Fruit fly (Drosophila melanogaster) whole organism, embryonic: ENCODE results near the gene CG44037.

Experiments used
- Ada2b ChIP-seq: fragments of 200-800 bp; sonication (Bioruptor generic); IDR thresholded peaks from 2 replicates; pipeline ENCODE4 v1.3.6; 2022; ENCODE audit warnings: missing biosample characterization, missing genetic modification characterization
- Blimp-1 ChIP-seq: fragments of 200-800 bp; sonication (Bioruptor generic); optimal IDR thresholded peaks from 3 replicates; lab custom pipeline; 2018; ENCODE audit warnings: missing biosample characterization, missing genetic modification characterization, mild to moderate bottlenecking, moderate library complexity, missing genetic modification reagents
- CG10267 ChIP-seq: fragments of 200-800 bp; sonication (Bioruptor generic); optimal IDR thresholded peaks from 2 replicates; lab custom pipeline; 2018; ENCODE audit warnings: missing biosample characterization, mild to moderate bottlenecking, missing genetic modification characterization, moderate library complexity
- CG12071 ChIP-seq: fragments of 200-800 bp; sonication (Bioruptor generic); optimal IDR thresholded peaks from 3 replicates; lab custom pipeline; 2018; ENCODE audit warnings: missing biosample characterization, mild to moderate bottlenecking, missing genetic modification characterization
- CG12219 ChIP-seq: fragments of 200-800 bp; sonication (Bioruptor generic); optimal IDR thresholded peaks from 3 replicates; lab custom pipeline; 2018; ENCODE audit warnings: missing biosample characterization, mild to moderate bottlenecking, missing genetic modification characterization
- CG1233 ChIP-seq: fragments of 200-800 bp; sonication (Bioruptor generic); optimal IDR thresholded peaks from 4 replicates; lab custom pipeline; 2018; ENCODE audit warnings: missing biosample characterization, mild to moderate bottlenecking, missing genetic modification characterization
- CG13123 ChIP-seq: fragments of 200-800 bp; sonication (Bioruptor generic); optimal IDR thresholded peaks from 2 replicates; lab custom pipeline; 2016; ENCODE audit warnings: missing biosample characterization, missing genetic modification characterization
- CG13296 ChIP-seq: fragments of 200-800 bp; sonication (Bioruptor generic); optimal IDR thresholded peaks from 3 replicates; lab custom pipeline; 2018; ENCODE audit warnings: missing biosample characterization, mild to moderate bottlenecking, missing genetic modification characterization
- CG15696 ChIP-seq: fragments of 200-800 bp; sonication (Bioruptor generic); optimal IDR thresholded peaks from 2 replicates; lab custom pipeline; 2019; ENCODE audit warnings: missing biosample characterization, mild to moderate bottlenecking, missing genetic modification characterization, moderate library complexity
- CG1602 ChIP-seq: fragments of 200-800 bp; sonication (Bioruptor generic); optimal IDR thresholded peaks from 3 replicates; lab custom pipeline; 2016; ENCODE audit warnings: missing biosample characterization, missing genetic modification characterization
- CG1603 ChIP-seq: fragments of 200-800 bp; sonication (Bioruptor generic); optimal IDR thresholded peaks from 2 replicates; lab custom pipeline; 2019; ENCODE audit warnings: missing biosample characterization, mild to moderate bottlenecking, missing genetic modification characterization, moderate library complexity
- CG2120 ChIP-seq: fragments of 200-800 bp; sonication (Bioruptor generic); optimal IDR thresholded peaks from 3 replicates; lab custom pipeline; 2016; ENCODE audit warnings: missing biosample characterization, missing genetic modification characterization
- CG33213 ChIP-seq: fragments of 200-800 bp; sonication (Bioruptor generic); optimal IDR thresholded peaks from 3 replicates; lab custom pipeline; 2016; ENCODE audit warnings: missing biosample characterization, missing genetic modification characterization
- CG34422 ChIP-seq: fragments of 200-800 bp; sonication (Bioruptor generic); IDR thresholded peaks from 3 replicates; pipeline ENCODE4 v1.3.6; 2022; ENCODE audit warnings: missing biosample characterization, missing genetic modification characterization
- CG4424 ChIP-seq: fragments of 200-800 bp; sonication (Bioruptor generic); optimal IDR thresholded peaks from 3 replicates; lab custom pipeline; 2016; ENCODE audit warnings: missing biosample characterization, missing genetic modification characterization
- CG4617 ChIP-seq: fragments of 200-800 bp; sonication (Bioruptor generic); optimal IDR thresholded peaks from 3 replicates; lab custom pipeline; 2016; ENCODE audit warnings: missing biosample characterization, missing genetic modification characterization, borderline replicate concordance
- CG7372 ChIP-seq: fragments of 200-800 bp; sonication (Bioruptor generic); IDR thresholded peaks from 2 replicates; pipeline ENCODE4 v1.3.6; 2022; ENCODE audit warnings: missing biosample characterization, missing genetic modification characterization
- D ChIP-seq, 2 experiments: fragments of 200-800 bp in 1 of 2; fragments of >200 bp in 1 of 2; sonication (Bioruptor generic) in 1 of 2; optimal IDR thresholded peaks; 2 replicates in 1 of 2; 3 replicates in 1 of 2; lab custom pipeline; 2017; ENCODE audit warnings: mild to moderate bottlenecking in 1 of 2, missing biosample characterization in 1 of 2, missing genetic modification characterization in 1 of 2, missing genetic modification reagents in 1 of 2
- H15 ChIP-seq: fragments of 200-800 bp; sonication (Bioruptor generic); IDR thresholded peaks from 3 replicates; pipeline ENCODE4 v1.3.6; 2022; ENCODE audit warnings: missing biosample characterization, missing genetic modification characterization
- Kr ChIP-seq: fragments of 200-800 bp; sonication (Bioruptor generic); optimal IDR thresholded peaks from 2 replicates; lab custom pipeline; 2017; ENCODE audit warnings: missing biosample characterization, mild to moderate bottlenecking, missing genetic modification characterization
- Mes4 ChIP-seq: fragments of 200-800 bp; sonication (Bioruptor generic); optimal IDR thresholded peaks from 2 replicates; lab custom pipeline; 2016; ENCODE audit warnings: missing biosample characterization, missing genetic modification characterization
- Opbp ChIP-seq: fragments of 200-800 bp; sonication (Bioruptor generic); IDR thresholded peaks from 3 replicates; pipeline ENCODE4 v1.3.6; 2022; ENCODE audit warnings: missing biosample characterization, missing genetic modification characterization; ENCODE audit not compliant: partially characterized antibody
- Poxn ChIP-seq: fragments of 200-800 bp; sonication (Bioruptor generic); IDR thresholded peaks from 2 replicates; pipeline ENCODE4 v1.3.6; 2022; ENCODE audit warnings: missing biosample characterization, missing genetic modification characterization
- Rfx ChIP-seq: fragments of 200-800 bp; sonication (Bioruptor generic); IDR thresholded peaks from 2 replicates; pipeline ENCODE4 v1.3.6; 2022; ENCODE audit warnings: missing biosample characterization, missing genetic modification characterization
- Spps ChIP-seq: fragments of 200-800 bp; sonication (Bioruptor generic); optimal IDR thresholded peaks from 2 replicates; lab custom pipeline; 2018; ENCODE audit warnings: missing biosample characterization, mild to moderate bottlenecking, missing genetic modification characterization
- cad ChIP-seq: fragments of >200 bp; optimal IDR thresholded peaks from 2 replicates; lab custom pipeline; 2017; ENCODE audit warnings: missing biosample characterization, missing genetic modification characterization
- gem ChIP-seq: fragments of 200-800 bp; sonication (Bioruptor generic); optimal IDR thresholded peaks from 2 replicates; lab custom pipeline; 2019; ENCODE audit warnings: missing biosample characterization, mild to moderate bottlenecking, missing genetic modification characterization, moderate library complexity
- gsb-n ChIP-seq: fragments of 200-800 bp; sonication (Bioruptor generic); optimal IDR thresholded peaks from 3 replicates; lab custom pipeline; 2018; ENCODE audit warnings: missing biosample characterization, mild to moderate bottlenecking, missing genetic modification characterization
- inv ChIP-seq: fragments of 200-800 bp; sonication (Bioruptor generic); IDR thresholded peaks from 2 replicates; pipeline ENCODE4 v1.3.6; 2022; ENCODE audit warnings: missing biosample characterization, missing genetic modification characterization; ENCODE audit not compliant: partially characterized antibody
- lola ChIP-seq, 3 experiments: fragments of >200 bp in 2 of 3; fragments of 200-800 bp in 1 of 3; sonication (Bioruptor generic) in 1 of 3; optimal IDR thresholded peaks; 2 replicates each; lab custom pipeline; 2017 to 2019; ENCODE audit warnings: missing biosample characterization in 3 of 3, missing genetic modification characterization in 3 of 3, mild to moderate bottlenecking in 1 of 3, moderate library complexity in 1 of 3
- otp ChIP-seq: fragments of 200-800 bp; sonication (Bioruptor generic); IDR thresholded peaks from 3 replicates; pipeline ENCODE4, ENCODE4 v1.3.6; 2022; ENCODE audit warnings: missing biosample characterization, missing genetic modification characterization
- phol ChIP-seq: fragments of 200-800 bp; sonication (Bioruptor generic); optimal IDR thresholded peaks from 3 replicates; lab custom pipeline; 2018; ENCODE audit warnings: missing biosample characterization, mild to moderate bottlenecking, missing genetic modification characterization, moderate library complexity
- schlank ChIP-seq: fragments of 200-800 bp; sonication (Bioruptor generic); optimal IDR thresholded peaks from 2 replicates; lab custom pipeline; 2018; ENCODE audit warnings: missing biosample characterization, mild to moderate bottlenecking, missing genetic modification characterization
- tll ChIP-seq, 2 experiments: fragments of 200-800 bp in 1 of 2; fragments of >200 bp in 1 of 2; sonication (Bioruptor generic) in 1 of 2; optimal IDR thresholded peaks; 2 replicates each; lab custom pipeline; 2017 to 2019; ENCODE audit warnings: missing biosample characterization in 2 of 2, missing genetic modification characterization in 2 of 2, mild to moderate bottlenecking in 1 of 2, moderate library complexity in 1 of 2
- z ChIP-seq: fragments of 200-800 bp; sonication (Bioruptor generic); IDR thresholded peaks from 3 replicates; pipeline ENCODE4 v1.3.6; 2022; ENCODE audit warnings: missing biosample characterization, missing genetic modification characterization
- zen ChIP-seq: fragments of 200-800 bp; sonication (Bioruptor generic); optimal IDR thresholded peaks from 3 replicates; lab custom pipeline; 2018; ENCODE audit warnings: missing biosample characterization, mild to moderate bottlenecking, missing genetic modification characterization, moderate library complexity
- zfh2 ChIP-seq: fragments of 200-800 bp; sonication (Bioruptor generic); optimal IDR thresholded peaks from 2 replicates; lab custom pipeline; 2016; ENCODE audit warnings: missing biosample characterization, missing genetic modification characterization

The CG44037 gene

dm6 chr3R:12244468-12245060, 14.0 kb upstream of the CG44037 start (continued):
- TF ChIP-seq Opbp (GFP tag; lab: Robert Waterston, UW) = 0 out of 3 replicates have a peak, but pooled peaks have one; percentile 10
- TF ChIP-seq CG15696 = no peak
- no peak for TF ChIP-seq Mes4 (GFP tag; lab: Kevin White, UChicago)
- TF ChIP-seq CG2120 (GFP tag; lab: Kevin White, UChicago) = no peak
- TF ChIP-seq Rfx (GFP tag; lab: Robert Waterston, UW) = 0 out of 2 replicates have a peak, but pooled peaks have one; percentile 9
- TF ChIP-seq gsb-n (tag; lab: Kevin White, UChicago) = peak; percentile 13
- TF ChIP-seq CG4617 = no peak
- TF ChIP-seq CG1603 = peak; percentile 10
- TF ChIP-seq schlank (tag; lab: Kevin White, UChicago) = no peak
- TF ChIP-seq z (GFP tag; lab: Robert Waterston, UW) = peak; percentile 99
- no peak; the same call in 1 of the 2 replicates for TF ChIP-seq inv (GFP tag; lab: Robert Waterston, UW)
- TF ChIP-seq CG34422 (GFP tag; lab: Robert Waterston, UW) = no peak
- TF ChIP-seq, all 482 proteins: peak for 41

dm6 chr3R:12248243-12248642, 10.3 kb upstream of the CG44037 start:
- TF ChIP-seq CG10267 = no peak
- TF ChIP-seq CG4424 (GFP tag; lab: Kevin White, UChicago) = no peak
- peak; percentile 5 for TF ChIP-seq Kr
- TF ChIP-seq zen (tag; lab: Kevin White, UChicago) = peak; percentile 61
- TF ChIP-seq phol (tag; lab: Kevin White, UChicago) = no peak
- TF ChIP-seq tll (GFP tag; optimal IDR thresholded peaks at IDR 0.05; lab: Kevin White, UChicago) = peak in 1 of 2 experiments; percentile 93
- no peak for TF ChIP-seq gem (tag; lab: Kevin White, UChicago)
- TF ChIP-seq zfh2 (GFP tag; lab: Kevin White, UChicago) = no peak
- no peak for TF ChIP-seq CG13123 (GFP tag; lab: Kevin White, UChicago)
- TF ChIP-seq lola (GFP tag; optimal IDR thresholded peaks at IDR 0.05; lab: Kevin White, UChicago) = no peak
- TF ChIP-seq CG33213 (GFP tag; lab: Kevin White, UChicago) = no peak
- TF ChIP-seq CG12071 (GFP tag; lab: Kevin White, UChicago) = no peak
- TF ChIP-seq CG13296 (GFP tag; lab: Kevin White, UChicago) = no peak
- TF ChIP-seq Ada2b (GFP tag; lab: Robert Waterston, UW) = no peak
- TF ChIP-seq CG1602 = no peak
- peak; percentile 83 for TF ChIP-seq cad (GFP tag; lab: Kevin White, UChicago)
- no peak for TF ChIP-seq Poxn (GFP tag; lab: Robert Waterston, UW)
- TF ChIP-seq CG12219 = no peak
- TF ChIP-seq Spps (tag; lab: Kevin White, UChicago) = no peak
- TF ChIP-seq otp (GFP tag; lab: Robert Waterston, UW) = no peak
- TF ChIP-seq H15 (GFP tag; lab: Robert Waterston, UW) = no peak
- TF ChIP-seq CG1233 (GFP tag; lab: Kevin White, UChicago) = no peak
- no peak for TF ChIP-seq Blimp-1
- no peak for TF ChIP-seq CG7372 (GFP tag; lab: Robert Waterston, UW)
- TF ChIP-seq D (optimal IDR thresholded peaks at IDR 0.05; lab: Kevin White, UChicago) = peak; percentile 92
- TF ChIP-seq D (GFP tag; optimal IDR thresholded peaks at IDR 0.05; lab: Kevin White, UChicago) = no peak
